Fruit fly (Drosophila melanogaster) S2 (cell line): ENCODE data around the gene mdy.

Source experiments
- CG8478 ChIP-seq: fragments of >200 bp; optimal IDR thresholded peaks from 2 replicates; lab custom pipeline; 2018
- CTCF ChIP-seq, 2 experiments: fragments of >200 bp; optimal IDR thresholded peaks; 2 replicates each; lab custom pipeline; 2018

DNA sequence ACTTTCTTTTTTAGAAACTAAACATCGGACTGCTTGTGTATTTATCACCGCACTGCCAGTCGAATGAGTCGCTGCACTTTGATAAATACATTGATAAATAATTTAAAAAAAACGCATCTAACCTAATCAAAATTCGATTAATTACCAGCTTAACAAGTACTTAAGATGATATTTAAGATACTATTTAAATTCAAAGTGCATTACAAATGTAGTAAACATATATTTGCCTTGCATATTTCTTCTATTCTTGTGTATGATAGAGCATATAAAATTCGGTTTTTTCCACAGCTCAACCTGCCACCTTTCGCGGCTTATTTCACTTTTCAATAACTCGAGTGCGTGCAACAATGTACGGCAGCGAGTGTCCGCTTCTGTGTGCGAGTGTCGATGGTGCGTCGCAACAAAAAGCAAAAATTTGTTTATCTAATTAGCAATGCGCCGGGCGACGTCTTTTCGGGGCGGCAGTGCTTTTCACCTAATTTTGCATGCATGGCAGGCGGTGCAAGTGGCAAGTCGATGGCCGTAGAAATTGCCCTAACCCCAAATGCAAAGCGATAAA lies 12.0 kb upstream of the mdy start, which contains the start of gene CG13272:
- TF ChIP-seq CG8478 (lab: Kevin White, UChicago) (no peak), CTCF (optimal IDR thresholded peaks at IDR 0.05; lab: Kevin White, UChicago) (no peak)
